Fruit fly (Drosophila melanogaster) whole organism, embryonic: ENCODE data around the gene Wdr33.
A peak's percentile ranks its signal among the peaks of the same experiment; 100 is the strongest.

Source experiments
- Asciz ChIP-seq: fragments of 200-800 bp; sonication (Bioruptor generic); optimal IDR thresholded peaks from 2 replicates; lab custom pipeline; 2017; ENCODE audit warnings: missing biosample characterization, mild to moderate bottlenecking, missing genetic modification characterization, missing genetic modification reagents
- CG10979 ChIP-seq: fragments of 200-800 bp; sonication (Bioruptor generic); optimal IDR thresholded peaks from 2 replicates; lab custom pipeline; 2018; ENCODE audit warnings: missing biosample characterization, mild to moderate bottlenecking, missing genetic modification characterization, moderate library complexity
- CG12155 ChIP-seq: fragments of 200-800 bp; sonication (Bioruptor generic); optimal IDR thresholded peaks from 3 replicates; lab custom pipeline; 2016; ENCODE audit warnings: missing biosample characterization, missing genetic modification characterization
- CG13624 ChIP-seq: fragments of 200-800 bp; sonication (Bioruptor generic); optimal IDR thresholded peaks from 2 replicates; lab custom pipeline; 2016; ENCODE audit warnings: missing biosample characterization, missing genetic modification characterization
- CG1602 ChIP-seq: fragments of 200-800 bp; sonication (Bioruptor generic); optimal IDR thresholded peaks from 3 replicates; lab custom pipeline; 2016; ENCODE audit warnings: missing biosample characterization, missing genetic modification characterization
- CG17829 ChIP-seq: fragments of 200-800 bp; optimal IDR thresholded peaks from 2 replicates; lab custom pipeline; 2019; ENCODE audit warnings: missing biosample characterization, mild to moderate bottlenecking, missing genetic modification characterization, moderate library complexity
- CG2712 ChIP-seq: fragments of 200-800 bp; optimal IDR thresholded peaks from 3 replicates; lab custom pipeline; 2019; ENCODE audit warnings: missing biosample characterization, mild to moderate bottlenecking, missing genetic modification characterization, moderate library complexity
- CG30020 ChIP-seq: fragments of 200-800 bp; optimal IDR thresholded peaks from 2 replicates; lab custom pipeline; 2019; ENCODE audit warnings: missing biosample characterization, mild to moderate bottlenecking, missing genetic modification characterization, moderate library complexity
- CG31224 ChIP-seq: fragments of 200-800 bp; sonication (Bioruptor generic); IDR thresholded peaks from 2 replicates; pipeline ENCODE4 v1.3.6; 2022; ENCODE audit warnings: missing biosample characterization, missing genetic modification characterization
- CG34422 ChIP-seq: fragments of 200-800 bp; sonication (Bioruptor generic); IDR thresholded peaks from 3 replicates; pipeline ENCODE4 v1.3.6; 2022; ENCODE audit warnings: missing biosample characterization, missing genetic modification characterization
- CG43689 ChIP-seq: fragments of 200-800 bp; sonication (Bioruptor generic); IDR thresholded peaks from 2 replicates; pipeline ENCODE4 v1.3.6; 2022; ENCODE audit warnings: missing biosample characterization, missing genetic modification characterization
- CG4617 ChIP-seq: fragments of 200-800 bp; sonication (Bioruptor generic); optimal IDR thresholded peaks from 3 replicates; lab custom pipeline; 2016; ENCODE audit warnings: missing biosample characterization, missing genetic modification characterization, borderline replicate concordance
- CG4854 ChIP-seq: fragments of 200-800 bp; sonication (Bioruptor generic); optimal IDR thresholded peaks from 2 replicates; lab custom pipeline; 2016; ENCODE audit warnings: missing biosample characterization, missing genetic modification characterization, inconsistent platforms
- CG6254 ChIP-seq: fragments of 200-800 bp; sonication (Bioruptor generic); optimal IDR thresholded peaks from 3 replicates; lab custom pipeline; 2017; ENCODE audit warnings: mild to moderate bottlenecking, missing biosample characterization, missing genetic modification reagents, missing genetic modification characterization
- CG6654 ChIP-seq: fragments of 200-800 bp; sonication (Bioruptor generic); optimal IDR thresholded peaks from 2 replicates; lab custom pipeline; 2017; ENCODE audit warnings: missing biosample characterization, mild to moderate bottlenecking, missing genetic modification characterization
- CG6791 ChIP-seq: fragments of 200-800 bp; sonication (Bioruptor generic); IDR thresholded peaks from 3 replicates; pipeline ENCODE4 v1.3.6; 2022; ENCODE audit warnings: missing biosample characterization, missing genetic modification characterization; ENCODE audit not compliant: partially characterized antibody
- CG7372 ChIP-seq: fragments of 200-800 bp; sonication (Bioruptor generic); IDR thresholded peaks from 2 replicates; pipeline ENCODE4 v1.3.6; 2022; ENCODE audit warnings: missing biosample characterization, missing genetic modification characterization
- CG7786 ChIP-seq: fragments of 200-800 bp; sonication (Bioruptor generic); optimal IDR thresholded peaks from 2 replicates; lab custom pipeline; 2016; ENCODE audit warnings: missing biosample characterization, missing genetic modification characterization
- CG8281 ChIP-seq: fragments of 200-800 bp; sonication (Bioruptor generic); optimal IDR thresholded peaks from 2 replicates; lab custom pipeline; 2018; ENCODE audit warnings: missing biosample characterization, mild to moderate bottlenecking, missing genetic modification characterization, moderate library complexity
- CG8359 ChIP-seq: fragments of 200-800 bp; sonication (Bioruptor generic); optimal IDR thresholded peaks from 2 replicates; lab custom pipeline; 2017; ENCODE audit warnings: missing biosample characterization, mild to moderate bottlenecking, missing genetic modification characterization, borderline replicate concordance
- CkIIα-i1 ChIP-seq: fragments of 200-800 bp; sonication (Bioruptor generic); IDR thresholded peaks from 2 replicates; pipeline ENCODE4 v1.3.6; 2022; ENCODE audit warnings: missing biosample characterization, missing genetic modification characterization
- Doc2 ChIP-seq: fragments of 200-800 bp; sonication (Bioruptor generic); IDR thresholded peaks from 2 replicates; pipeline ENCODE4 v1.3.6; 2022; ENCODE audit warnings: missing biosample characterization, missing genetic modification characterization
- Drgx ChIP-seq: fragments of 200-800 bp; sonication (Bioruptor generic); IDR thresholded peaks from 2 replicates; pipeline ENCODE4 v1.3.6; 2022; ENCODE audit warnings: missing biosample characterization, missing genetic modification characterization
- Eip74EF ChIP-seq, 2 experiments: fragments of 200-800 bp in 1 of 2; fragments of >200 bp in 1 of 2; sonication (Bioruptor generic) in 1 of 2; optimal IDR thresholded peaks; 2 replicates each; lab custom pipeline; 2017 to 2019; ENCODE audit warnings: missing biosample characterization in 2 of 2, missing genetic modification characterization in 2 of 2, mild to moderate bottlenecking in 1 of 2, moderate library complexity in 1 of 2
- NC2α ChIP-seq: fragments of 200-800 bp; sonication (Bioruptor generic); optimal IDR thresholded peaks from 2 replicates; lab custom pipeline; 2016; ENCODE audit warnings: missing biosample characterization, missing genetic modification characterization
- Nf-YC ChIP-seq: fragments of 200-800 bp; optimal IDR thresholded peaks from 3 replicates; lab custom pipeline; 2019; ENCODE audit warnings: missing biosample characterization, mild to moderate bottlenecking, missing genetic modification characterization, moderate library complexity
- NfI ChIP-seq: fragments of 200-800 bp; sonication (Bioruptor generic); optimal IDR thresholded peaks from 3 replicates; lab custom pipeline; 2018; ENCODE audit warnings: missing biosample characterization, mild to moderate bottlenecking, missing genetic modification characterization, moderate library complexity
- Oaz ChIP-seq: fragments of 200-800 bp; sonication (Bioruptor generic); IDR thresholded peaks from 2 replicates; pipeline ENCODE4 v1.3.6; 2022; ENCODE audit warnings: missing biosample characterization, missing genetic modification characterization
- Rfx ChIP-seq: fragments of 200-800 bp; sonication (Bioruptor generic); IDR thresholded peaks from 2 replicates; pipeline ENCODE4 v1.3.6; 2022; ENCODE audit warnings: missing biosample characterization, missing genetic modification characterization
- Spps ChIP-seq: fragments of 200-800 bp; sonication (Bioruptor generic); optimal IDR thresholded peaks from 2 replicates; lab custom pipeline; 2018; ENCODE audit warnings: missing biosample characterization, mild to moderate bottlenecking, missing genetic modification characterization
- YL-1 ChIP-seq: fragments of 200-800 bp; sonication (Bioruptor generic); optimal IDR thresholded peaks from 3 replicates; lab custom pipeline; 2017; ENCODE audit warnings: missing biosample characterization, mild to moderate bottlenecking, missing genetic modification characterization
- al ChIP-seq: fragments of 200-800 bp; sonication (Bioruptor generic); IDR thresholded peaks from 2 replicates; pipeline ENCODE4 v1.3.6; 2022; ENCODE audit warnings: missing biosample characterization, missing genetic modification characterization
- ash1 ChIP-seq: fragments of 200-800 bp; sonication (Bioruptor generic); optimal IDR thresholded peaks from 2 replicates; lab custom pipeline; 2018; ENCODE audit warnings: missing biosample characterization, mild to moderate bottlenecking, missing genetic modification characterization
- ato ChIP-seq: fragments of 200-800 bp; sonication (Bioruptor generic); IDR thresholded peaks from 2 replicates; pipeline ENCODE4 v1.3.6; 2022; ENCODE audit warnings: missing biosample characterization, missing genetic modification characterization; ENCODE audit not compliant: partially characterized antibody
- cas ChIP-seq: fragments of 200-800 bp; sonication (Bioruptor generic); IDR thresholded peaks from 2 replicates; pipeline ENCODE4 v1.3.6; 2022; ENCODE audit warnings: missing biosample characterization, missing genetic modification characterization
- dmrt11E ChIP-seq: fragments of 200-800 bp; sonication (Bioruptor generic); optimal IDR thresholded peaks from 3 replicates; lab custom pipeline; 2018; ENCODE audit warnings: missing biosample characterization, mild to moderate bottlenecking, missing genetic modification characterization, moderate library complexity
- dmrt99B ChIP-seq: fragments of 200-800 bp; sonication (Bioruptor generic); optimal IDR thresholded peaks from 2 replicates; lab custom pipeline; 2018; ENCODE audit warnings: missing biosample characterization, mild to moderate bottlenecking, missing genetic modification characterization, moderate library complexity
- fd102C ChIP-seq: fragments of 200-800 bp; sonication (Bioruptor generic); optimal IDR thresholded peaks from 2 replicates; lab custom pipeline; 2018; ENCODE audit warnings: missing biosample characterization, mild to moderate bottlenecking, missing genetic modification characterization, moderate library complexity
- gce ChIP-seq: fragments of 200-800 bp; sonication (Bioruptor generic); IDR thresholded peaks from 3 replicates; pipeline ENCODE4 v1.3.6; 2022; ENCODE audit warnings: missing biosample characterization, missing genetic modification characterization
- grn ChIP-seq: fragments of 200-800 bp; sonication (Bioruptor generic); optimal IDR thresholded peaks from 3 replicates; lab custom pipeline; 2017; ENCODE audit warnings: missing biosample characterization, missing genetic modification characterization
- nmo ChIP-seq: fragments of 200-800 bp; sonication (Bioruptor generic); optimal IDR thresholded peaks from 2 replicates; lab custom pipeline; 2018; ENCODE audit warnings: missing biosample characterization, mild to moderate bottlenecking, missing genetic modification characterization, moderate library complexity
- nom ChIP-seq: fragments of 200-800 bp; sonication (Bioruptor generic); optimal IDR thresholded peaks from 2 replicates; lab custom pipeline; 2017; ENCODE audit warnings: missing biosample characterization, missing genetic modification characterization, mild to moderate bottlenecking, moderate library complexity, missing genetic modification reagents
- org-1 ChIP-seq: fragments of 200-800 bp; sonication (Bioruptor generic); optimal IDR thresholded peaks from 2 replicates; lab custom pipeline; 2017; ENCODE audit warnings: missing biosample characterization, missing genetic modification characterization
- pb ChIP-seq: fragments of 200-800 bp; sonication (Bioruptor generic); optimal IDR thresholded peaks from 3 replicates; lab custom pipeline; 2016; ENCODE audit warnings: missing biosample characterization, missing genetic modification characterization
- peb ChIP-seq: fragments of 200-800 bp; sonication (Bioruptor generic); IDR thresholded peaks from 2 replicates; pipeline ENCODE4 v1.3.6; 2022; ENCODE audit warnings: missing biosample characterization, missing genetic modification characterization
- sens ChIP-seq: fragments of 200-800 bp; sonication (Bioruptor generic); peaks from one replicate; lab custom pipeline; 2016; ENCODE audit warnings: missing biosample characterization, missing genetic modification characterization
- tll ChIP-seq, 2 experiments: fragments of 200-800 bp in 1 of 2; fragments of >200 bp in 1 of 2; sonication (Bioruptor generic) in 1 of 2; optimal IDR thresholded peaks; 2 replicates each; lab custom pipeline; 2017 to 2019; ENCODE audit warnings: missing biosample characterization in 2 of 2, missing genetic modification characterization in 2 of 2, mild to moderate bottlenecking in 1 of 2, moderate library complexity in 1 of 2
- tna ChIP-seq: fragments of 200-800 bp; sonication (Bioruptor generic); IDR thresholded peaks from 2 replicates; pipeline ENCODE4 v1.3.6; 2022; ENCODE audit warnings: missing biosample characterization, missing genetic modification characterization; ENCODE audit not compliant: partially characterized antibody
- tup ChIP-seq: fragments of 200-800 bp; sonication (Bioruptor generic); optimal IDR thresholded peaks from 2 replicates; lab custom pipeline; 2016; ENCODE audit warnings: missing biosample characterization, mild to moderate bottlenecking, missing genetic modification characterization, moderate library complexity
- zen ChIP-seq: fragments of 200-800 bp; sonication (Bioruptor generic); optimal IDR thresholded peaks from 3 replicates; lab custom pipeline; 2018; ENCODE audit warnings: missing biosample characterization, mild to moderate bottlenecking, missing genetic modification characterization, moderate library complexity
- zf30C ChIP-seq: fragments of 200-800 bp; sonication (Bioruptor generic); optimal IDR thresholded peaks from 3 replicates; lab custom pipeline; 2018; ENCODE audit warnings: missing biosample characterization, mild to moderate bottlenecking, missing genetic modification characterization

Gene Wdr33

DNA sequence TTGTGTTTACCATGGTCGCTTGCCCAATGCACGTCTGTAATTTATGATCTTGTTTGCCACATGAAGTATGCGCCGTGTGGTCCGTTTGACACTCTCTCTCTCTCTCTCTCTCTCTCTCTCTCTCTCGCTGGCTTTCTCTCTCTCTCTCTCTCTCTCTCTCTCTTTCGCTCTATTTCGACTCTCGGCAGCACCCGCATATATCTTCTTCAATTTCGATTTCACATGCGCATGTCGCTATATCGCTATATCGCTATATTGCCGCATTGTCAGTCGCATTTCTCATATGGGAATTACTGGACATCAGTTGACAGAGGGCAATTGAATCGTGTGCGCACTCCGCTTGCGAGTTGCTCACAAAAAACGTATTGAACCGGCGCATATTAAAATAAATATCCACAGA, 40.7 kb downstream of the Wdr33 start (continued):
- TF ChIP-seq pb (no peak), CG8359 (GFP tag; lab: Kevin White, UChicago) (peak; percentile 28), CG17829 (tag; lab: Kevin White, UChicago) (no peak), nmo (GFP tag; lab: Kevin White, UChicago) (no peak), CG34422 (no peak), Eip74EF (GFP tag; optimal IDR thresholded peaks at IDR 0.05; lab: Kevin White, UChicago) (no peak), sens (peak; percentile 61), Drgx (GFP tag; lab: Robert Waterston, UW) (0 out of 2 replicates have a peak, but pooled peaks have one; percentile 15), Nf-YC (tag; lab: Kevin White, UChicago) (no peak), zen (tag; lab: Kevin White, UChicago) (no peak), CG13624 (GFP tag; lab: Kevin White, UChicago) (peak; percentile 1), al (GFP tag; lab: Robert Waterston, UW) (no peak), CG31224 (GFP tag; lab: Robert Waterston, UW) (no peak), nom (GFP tag; lab: Kevin White, UChicago) (no peak), CG10979 (tag; lab: Kevin White, UChicago) (peak; percentile 4), zf30C (GFP tag; lab: Kevin White, UChicago) (no peak), CG2712 (no peak), CG1602 (GFP tag; lab: Kevin White, UChicago) (no peak), CG30020 (tag; lab: Kevin White, UChicago) (no peak), ash1 (GFP tag; lab: Kevin White, UChicago) (no peak), Spps (tag; lab: Kevin White, UChicago) (no peak), Doc2 (GFP tag; lab: Robert Waterston, UW) (no peak), CG6654 (GFP tag; lab: Kevin White, UChicago) (no peak), tna (GFP tag; lab: Robert Waterston, UW) (no peak), CG4617 (no peak), dmrt11E (no peak), org-1 (GFP tag; lab: Kevin White, UChicago) (no peak), fd102C (GFP tag; lab: Kevin White, UChicago) (no peak), tup (GFP tag; lab: Kevin White, UChicago) (no peak), YL-1 (GFP tag; lab: Kevin White, UChicago) (no peak), CG7372 (GFP tag; lab: Robert Waterston, UW) (peak; percentile 59; the same call in 1 of the 2 replicates), peb (no peak), CG6791 (GFP tag; lab: Robert Waterston, UW) (no peak), NC2α (GFP tag; lab: Kevin White, UChicago) (no peak), Asciz (GFP tag; lab: Kevin White, UChicago) (no peak), NfI (GFP tag; lab: Kevin White, UChicago) (no peak), cas (0 out of 2 replicates have a peak, but pooled peaks have one; percentile 32), gce (GFP tag; lab: Robert Waterston, UW) (no peak), ato (GFP tag; lab: Robert Waterston, UW) (no peak), Oaz (GFP tag; lab: Robert Waterston, UW) (no peak), CG8281 (peak; percentile 14), CkIIα-i1 (GFP tag; lab: Robert Waterston, UW) (no peak), CG43689 (GFP tag; lab: Robert Waterston, UW) (no peak), CG4854 (no peak), grn (no peak), dmrt99B (tag; lab: Kevin White, UChicago) (no peak), tll (GFP tag; optimal IDR thresholded peaks at IDR 0.05; lab: Kevin White, UChicago) (no peak), Rfx (no peak), CG12155 (no peak), CG7786 (GFP tag; lab: Kevin White, UChicago) (no peak), CG6254 (no peak)
